Worm (Caenorhabditis elegans) whole organism, late embryonic: Measurements from ENCODE around the gene Y39B6A.69.

Experiments used
- ceh-19 ChIP-seq: fragments of 200-800 bp; sonication (Bioruptor generic); optimal IDR thresholded peaks from 2 replicates; lab custom pipeline; 2018; ENCODE audit warnings: mild to moderate bottlenecking, missing genetic modification characterization, missing compliant biosample characterization
- ceh-2 ChIP-seq: sonication (generic microtip); optimal IDR thresholded peaks from 2 replicates; lab custom pipeline; 2016; ENCODE audit warnings: missing genotype, missing genetic modification characterization, missing compliant biosample characterization
- ceh-30 ChIP-seq: fragments of 150-350 bp; optimal IDR thresholded peaks from 2 replicates; lab custom pipeline; 2014; ENCODE audit warnings: missing biosample characterization, missing genetic modification characterization
- ceh-34 ChIP-seq: sonication (generic microtip); optimal IDR thresholded peaks from 2 replicates; lab custom pipeline; 2016; ENCODE audit warnings: mild to moderate bottlenecking, missing genetic modification characterization, missing compliant biosample characterization
- ceh-45 ChIP-seq: fragments of 200-800 bp; sonication (Bioruptor generic); IDR thresholded peaks from 2 replicates; pipeline ENCODE4 v1.3.6; 2022; ENCODE audit warnings: missing genetic modification reagents, missing genetic modification characterization, missing compliant biosample characterization
- ceh-48 ChIP-seq: sonication (generic microtip); optimal IDR thresholded peaks from 2 replicates; lab custom pipeline; 2016; ENCODE audit warnings: missing genetic modification characterization, inconsistent platforms, missing compliant biosample characterization
- dve-1 ChIP-seq: sonication (generic microtip); optimal IDR thresholded peaks from 2 replicates; lab custom pipeline; 2017; ENCODE audit warnings: antibody characterized with exemption, mild to moderate bottlenecking, missing genetic modification characterization, missing compliant biosample characterization
- elt-2 ChIP-seq: sonication (generic microtip); optimal IDR thresholded peaks from 2 replicates; lab custom pipeline; 2016; ENCODE audit warnings: missing genetic modification reagents, missing genetic modification characterization, missing compliant biosample characterization
- elt-4 ChIP-seq: sonication (generic microtip); optimal IDR thresholded peaks from 2 replicates; lab custom pipeline; 2016; ENCODE audit warnings: missing genetic modification characterization, missing compliant biosample characterization
- hlh-13 ChIP-seq: fragments of 200-800 bp; sonication (Bioruptor generic); optimal IDR thresholded peaks from 2 replicates; lab custom pipeline; 2018; ENCODE audit warnings: mild to moderate bottlenecking, missing genetic modification characterization, missing compliant biosample characterization
- hlh-15 ChIP-seq: sonication (generic microtip); optimal IDR thresholded peaks from 2 replicates; lab custom pipeline; 2016; ENCODE audit warnings: missing genetic modification characterization, missing compliant biosample characterization
- hlh-6 ChIP-seq: sonication (generic microtip); optimal IDR thresholded peaks from 2 replicates; lab custom pipeline; 2016; ENCODE audit warnings: missing genotype, missing genetic modification characterization, missing compliant biosample characterization
- lin-11 ChIP-seq: fragments of 200-800 bp; sonication (Bioruptor generic); optimal IDR thresholded peaks from 2 replicates; lab custom pipeline; 2018; ENCODE audit warnings: mild to moderate bottlenecking, missing genetic modification characterization, missing compliant biosample characterization
- mec-3 ChIP-seq: sonication (generic microtip); optimal IDR thresholded peaks from 2 replicates; lab custom pipeline; 2016; ENCODE audit warnings: borderline replicate concordance, missing genetic modification characterization, missing compliant biosample characterization
- nhr-232 ChIP-seq: sonication (generic microtip); optimal IDR thresholded peaks from 2 replicates; lab custom pipeline; 2016; ENCODE audit warnings: missing genetic modification characterization, missing compliant biosample characterization
- npax-4 ChIP-seq: sonication (generic microtip); optimal IDR thresholded peaks from 2 replicates; lab custom pipeline; 2016; ENCODE audit warnings: missing genetic modification characterization, missing compliant biosample characterization
- pag-3 ChIP-seq: sonication (generic microtip); optimal IDR thresholded peaks from 2 replicates; lab custom pipeline; 2016; ENCODE audit warnings: missing compliant biosample characterization, missing genetic modification characterization, borderline replicate concordance
- pat-9 ChIP-seq: fragments of 200-800 bp; sonication (Bioruptor generic); optimal IDR thresholded peaks from 2 replicates; lab custom pipeline; 2018; ENCODE audit warnings: mild to moderate bottlenecking, missing genetic modification characterization, moderate library complexity, missing compliant biosample characterization
- pha-2 ChIP-seq: sonication (generic microtip); optimal IDR thresholded peaks from 2 replicates; lab custom pipeline; 2017; ENCODE audit warnings: mild to moderate bottlenecking, missing genetic modification characterization, missing compliant biosample characterization
- pha-4 ChIP-seq: fragments of 150-350 bp; optimal IDR thresholded peaks from 2 replicates; lab custom pipeline; 2018; ENCODE audit warnings: missing biosample characterization, missing genetic modification reagents, missing genetic modification characterization
- pros-1 ChIP-seq: fragments of 150-350 bp; optimal IDR thresholded peaks from 2 replicates; lab custom pipeline; 2014; ENCODE audit warnings: missing biosample characterization, missing genetic modification reagents, missing genetic modification characterization
- sdc-2 ChIP-seq: sonication (generic microtip); optimal IDR thresholded peaks from 2 replicates; lab custom pipeline; 2016; ENCODE audit warnings: missing genotype, missing genetic modification characterization, missing compliant biosample characterization
- tbx-7 ChIP-seq: sonication (generic microtip); optimal IDR thresholded peaks from 2 replicates; lab custom pipeline; 2016; ENCODE audit warnings: missing genotype, missing genetic modification characterization, missing compliant biosample characterization
- ttx-3 ChIP-seq: sonication (generic microtip); optimal IDR thresholded peaks from 2 replicates; lab custom pipeline; 2016; ENCODE audit warnings: missing genetic modification reagents, missing genetic modification characterization, missing compliant biosample characterization
- unc-42 ChIP-seq: sonication (generic microtip); optimal IDR thresholded peaks from 2 replicates; lab custom pipeline; 2016; ENCODE audit warnings: missing genotype, missing genetic modification characterization, missing compliant biosample characterization
- unc-55 ChIP-seq: sonication (generic microtip); optimal IDR thresholded peaks from 2 replicates; lab custom pipeline; 2017; ENCODE audit warnings: missing biosample characterization, missing genetic modification reagents, missing genetic modification characterization

The Y39B6A.69 gene

DNA sequence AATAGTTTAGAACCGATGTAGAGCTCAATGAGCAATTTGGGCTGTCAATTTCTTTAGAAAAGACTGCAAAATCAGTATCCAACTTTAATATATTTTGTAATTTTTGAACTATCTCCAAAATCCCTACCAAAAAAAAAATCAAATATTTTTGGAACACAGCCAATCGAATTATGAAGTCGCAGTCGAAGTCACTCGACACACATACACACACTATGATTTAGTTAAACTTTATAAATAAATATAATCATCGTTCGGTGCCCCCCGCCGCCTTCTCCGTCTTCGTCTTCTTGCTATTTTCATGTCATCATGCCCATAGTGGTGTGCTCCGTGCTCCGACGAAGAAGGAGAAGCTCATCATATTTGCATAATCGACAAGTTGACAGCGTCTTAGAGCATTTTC lies 24.8 kb upstream of the Y39B6A.69 start:
- TF ChIP-seq unc-42 (tag; lab: Kevin White, UChicago) (peak; percentile 74), pag-3 (tag; lab: Kevin White, UChicago) (no peak)

DNA sequence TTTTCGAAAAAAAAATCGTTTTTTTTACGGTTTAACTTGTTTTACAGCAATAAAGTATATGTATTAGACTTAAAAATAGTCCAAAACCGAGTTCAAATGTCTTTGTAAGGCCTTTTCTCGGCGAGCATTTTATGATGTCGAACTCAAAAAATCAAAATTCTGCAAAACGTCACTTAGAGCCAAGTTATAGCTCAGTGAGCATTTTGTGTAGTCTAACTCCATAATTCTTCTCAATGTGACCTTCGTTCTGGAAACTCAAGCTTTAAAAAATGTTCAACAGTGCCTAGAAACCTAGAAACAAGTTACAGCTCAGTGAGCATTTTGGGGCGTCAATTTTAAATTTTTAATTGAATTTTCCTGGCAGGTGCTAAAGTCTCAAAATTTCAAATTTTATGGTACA lies 23.5 kb upstream of the Y39B6A.69 start:
- no peak for TF ChIP-seq hlh-15 (tag; lab: Kevin White, UChicago)
- TF ChIP-seq ceh-30 (tag; lab: Kevin White, UChicago), result no peak
- TF ChIP-seq pha-4 (tag; lab: Kevin White, UChicago), result no peak
- TF ChIP-seq, all 69 proteins: peak for 0

DNA sequence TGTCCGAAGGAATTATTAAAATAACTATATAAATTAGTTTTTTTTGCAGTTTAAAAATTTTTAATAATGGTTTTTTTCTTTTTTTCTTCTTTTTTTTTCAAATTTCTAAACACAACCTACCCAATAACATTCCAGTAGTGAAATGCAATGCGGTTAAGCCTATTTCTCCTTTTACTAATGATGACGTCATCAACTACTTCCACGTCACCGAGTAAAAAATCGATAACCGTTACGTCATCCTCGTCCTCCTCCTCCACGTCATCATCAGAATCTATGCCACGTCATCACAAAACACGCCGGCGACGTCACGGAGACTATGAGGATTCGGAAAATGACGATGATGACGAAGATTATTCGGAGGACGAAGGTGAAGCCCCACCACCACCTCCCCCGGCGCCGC lies 22.4 kb upstream of the Y39B6A.69 start, which contains the start of gene hot-2:
hot-2 (plus strand) TSS at position 134 of the 400 bp plus-strand sequence.
- TF ChIP-seq elt-4 (tag; lab: Kevin White, UChicago) (no peak), pha-2 (no peak), ceh-34 (tag; lab: Kevin White, UChicago) (no peak), hlh-13 (GFP tag; lab: Kevin White, UChicago) (no peak), npax-4 (tag; lab: Kevin White, UChicago) (no peak), nhr-232 (no peak), ceh-48 (tag; lab: Kevin White, UChicago) (no peak)

DNA sequence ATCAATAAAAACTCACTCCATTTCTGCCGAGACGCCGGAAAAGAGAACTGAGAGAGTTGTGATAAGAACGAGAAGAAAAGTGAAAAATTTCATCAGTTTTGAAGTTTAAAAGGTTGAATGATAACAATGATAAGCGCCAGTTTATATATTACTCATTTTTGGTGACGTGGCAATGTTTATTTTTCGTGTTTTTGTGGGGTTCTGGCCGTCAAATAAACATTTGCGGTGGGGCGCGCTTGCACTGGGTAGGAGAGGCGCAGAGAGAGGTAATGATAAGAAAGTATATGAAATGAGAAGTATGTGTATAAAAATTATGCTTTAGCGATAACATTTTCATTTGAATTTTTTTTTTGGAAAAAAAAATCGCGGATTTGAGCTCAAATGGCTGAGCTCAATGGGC lies 6.4 kb upstream of the Y39B6A.69 start, which contains the start of gene Y39B6A.5:
Y39B6A.5 (minus strand) TSS at position 214 of the 400 bp plus-strand sequence.
- TF ChIP-seq elt-2 (tag; lab: Kevin White, UChicago) (peak; percentile 59), tbx-7 (tag; lab: Kevin White, UChicago) (no peak)

DNA sequence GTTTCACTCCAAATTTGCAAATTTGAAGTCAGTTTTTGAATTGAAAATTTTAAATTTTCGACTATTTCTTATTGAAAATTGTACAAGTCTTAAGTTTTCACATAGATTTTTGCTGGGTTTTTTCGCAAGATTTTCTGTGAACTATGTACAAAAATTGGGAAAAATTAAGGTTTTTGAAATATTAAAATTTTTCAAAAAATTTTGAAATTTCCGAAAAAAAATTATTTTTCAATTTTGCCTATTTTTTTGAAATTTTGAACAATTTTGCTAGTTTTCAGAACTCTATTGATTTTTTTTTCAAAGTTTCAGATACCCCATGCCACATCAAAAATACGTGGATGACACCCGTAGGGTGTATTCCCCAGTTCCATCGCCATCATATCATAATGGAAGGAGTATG lies 1.6 kb upstream of the Y39B6A.69 start, which contains the start of gene tsp-13:
tsp-13 (plus strand) TSS at position 301 of the 400 bp plus-strand sequence.
- TF ChIP-seq pat-9 (tag; lab: Kevin White, UChicago) (no peak), sdc-2 (tag; lab: Kevin White, UChicago) (no peak), ceh-2 (tag; lab: Kevin White, UChicago) (no peak)

DNA sequence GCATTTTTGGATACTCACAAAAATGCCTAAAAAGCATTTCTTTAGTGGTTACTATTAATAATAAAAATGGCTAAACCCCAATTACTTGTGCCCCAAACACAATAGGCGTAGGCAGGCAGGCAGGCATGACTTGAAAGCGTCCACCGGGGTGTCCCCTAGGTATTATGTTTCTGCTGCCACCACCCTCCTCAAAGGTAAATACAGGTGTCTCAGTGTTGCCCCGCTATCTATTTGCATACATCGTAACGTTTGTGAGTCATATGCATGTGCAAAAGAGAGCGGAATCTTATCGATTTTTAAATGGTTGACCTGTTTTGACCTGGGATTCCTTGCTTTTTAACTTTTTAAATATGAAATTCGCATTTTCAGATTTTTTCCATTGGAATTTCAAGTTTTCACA lies 1.0 kb upstream of the Y39B6A.69 start:
- no peak for TF ChIP-seq dve-1
- TF ChIP-seq ceh-19 (GFP tag; lab: Kevin White, UChicago), result peak; percentile 21
- TF ChIP-seq ttx-3 (tag; lab: Kevin White, UChicago), result no peak
- TF ChIP-seq pha-2, result peak; percentile 31
- TF ChIP-seq hlh-13 (GFP tag; lab: Kevin White, UChicago), result no peak
- peak; percentile 53 for TF ChIP-seq ceh-34 (tag; lab: Kevin White, UChicago)

DNA sequence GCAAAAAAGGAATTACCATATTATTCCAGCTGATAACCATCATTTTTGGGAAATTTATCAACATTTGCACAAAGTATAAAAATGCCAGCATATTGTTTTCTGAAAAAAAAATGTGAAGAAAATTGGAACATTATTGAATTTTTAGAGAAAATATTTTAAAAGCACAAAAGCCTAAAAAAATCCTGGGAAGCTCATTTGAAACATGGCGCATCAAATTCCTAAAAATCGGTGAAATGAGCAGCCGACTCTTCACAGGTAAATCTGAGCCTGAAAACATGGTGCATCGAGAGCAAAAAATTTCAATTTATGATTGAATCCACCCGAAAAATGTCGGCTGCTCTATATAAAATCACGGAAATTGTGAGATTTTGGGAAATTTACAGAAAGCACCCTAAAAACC lies 3.2 kb downstream of the Y39B6A.69 start, which contains the start of gene Y39B6A.7:
Y39B6A.7 (minus strand) TSS at position 101 of the 400 bp plus-strand sequence.
- TF ChIP-seq ceh-30 (tag; lab: Kevin White, UChicago) (no peak), ceh-45 (GFP tag; lab: Robert Waterston, UW) (no peak), nhr-232 (no peak), ceh-34 (tag; lab: Kevin White, UChicago) (no peak), pros-1 (tag; lab: Kevin White, UChicago) (no peak)

DNA sequence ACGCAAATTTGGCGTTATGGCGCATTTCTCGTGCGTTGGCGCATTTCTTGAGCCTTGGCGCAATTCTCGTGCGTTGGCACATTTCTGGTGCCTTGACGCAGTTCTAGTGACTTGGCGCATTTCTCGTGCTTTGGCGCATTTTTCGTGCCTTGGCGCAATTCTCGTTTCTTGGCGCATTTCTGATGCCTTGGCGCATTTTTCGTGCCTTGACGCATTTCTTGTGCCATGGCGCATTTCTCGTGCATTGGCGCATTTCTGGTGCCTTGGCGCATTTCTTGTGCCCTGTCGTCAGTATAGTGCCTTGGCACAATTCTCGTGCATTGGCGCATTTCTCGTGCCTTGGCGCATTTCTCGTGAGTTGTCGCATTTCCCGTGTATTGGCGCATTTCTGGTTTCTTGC lies 3.9 kb downstream of the Y39B6A.69 start:
- TF ChIP-seq unc-55 (GFP tag; lab: Kevin White, UChicago), result no peak
- TF ChIP-seq mec-3 (tag; lab: Kevin White, UChicago), result peak; percentile 64
- no peak for TF ChIP-seq lin-11 (tag; lab: Kevin White, UChicago)
- TF ChIP-seq ceh-48 (tag; lab: Kevin White, UChicago), result no peak
- TF ChIP-seq hlh-6, result peak; percentile 16
